Fruit fly (Drosophila melanogaster) whole organism, prepupa: Measurements from ENCODE around the gene E5.

Experiments
- CG3919 ChIP-seq: fragments of 200-800 bp; sonication (Bioruptor generic); optimal IDR thresholded peaks from 3 replicates; lab custom pipeline; 2016; ENCODE audit warnings: missing biosample characterization, missing genetic modification characterization
- CG4318 ChIP-seq: fragments of 200-800 bp; sonication (Bioruptor generic); optimal IDR thresholded peaks from 3 replicates; lab custom pipeline; 2017; ENCODE audit warnings: missing biosample characterization, mild to moderate bottlenecking, missing genetic modification characterization
- CG6163 ChIP-seq: fragments of 200-800 bp; sonication (Bioruptor generic); IDR thresholded peaks from 3 replicates; pipeline ENCODE4 v1.3.6; 2022; ENCODE audit warnings: missing biosample characterization, missing genetic modification characterization
- Hr39 ChIP-seq: fragments of 200-800 bp; sonication (Bioruptor generic); optimal IDR thresholded peaks from 2 replicates; lab custom pipeline; 2016; ENCODE audit warnings: missing biosample characterization, missing genetic modification characterization
- acj6 ChIP-seq: fragments of 200-800 bp; sonication (Bioruptor generic); optimal IDR thresholded peaks from 3 replicates; lab custom pipeline; 2016; ENCODE audit warnings: missing biosample characterization, missing genetic modification characterization
- dac ChIP-seq: fragments of 200-800 bp; sonication (Bioruptor generic); optimal IDR thresholded peaks from 2 replicates; lab custom pipeline; 2017; ENCODE audit warnings: missing biosample characterization, mild to moderate bottlenecking, missing genetic modification characterization
- esn ChIP-seq: fragments of 200-800 bp; sonication (Bioruptor generic); optimal IDR thresholded peaks from 2 replicates; lab custom pipeline; 2016; ENCODE audit warnings: missing biosample characterization, mild to moderate bottlenecking, missing genetic modification characterization, moderate library complexity
- spab ChIP-seq: fragments of 200-800 bp; sonication (Bioruptor generic); optimal IDR thresholded peaks from 2 replicates; lab custom pipeline; 2017; ENCODE audit warnings: missing biosample characterization, mild to moderate bottlenecking, missing genetic modification characterization, missing genetic modification reagents

- peak; percentile 78 for TF ChIP-seq CG4318
- no peak for TF ChIP-seq CG3919 (GFP tag; lab: Kevin White, UChicago)
- TF ChIP-seq esn (GFP tag; lab: Kevin White, UChicago): no peak
- TF ChIP-seq acj6: no peak
- TF ChIP-seq spab (GFP tag; lab: Kevin White, UChicago): no peak
- peak; percentile 7; the same call in 1 of the 3 replicates for TF ChIP-seq CG6163 (GFP tag; lab: Robert Waterston, UW)
- no peak for TF ChIP-seq Hr39 (GFP tag; lab: Kevin White, UChicago)
- peak; percentile 76 for TF ChIP-seq dac (GFP tag; lab: Kevin White, UChicago)
Observed at dm6 chr3R:13817480-13818305, 57.0 kb downstream of the E5 start.
